Fruit fly (Drosophila melanogaster): ENCODE data around the gene Acp26Aa.

The Acp26Aa gene

DNA sequence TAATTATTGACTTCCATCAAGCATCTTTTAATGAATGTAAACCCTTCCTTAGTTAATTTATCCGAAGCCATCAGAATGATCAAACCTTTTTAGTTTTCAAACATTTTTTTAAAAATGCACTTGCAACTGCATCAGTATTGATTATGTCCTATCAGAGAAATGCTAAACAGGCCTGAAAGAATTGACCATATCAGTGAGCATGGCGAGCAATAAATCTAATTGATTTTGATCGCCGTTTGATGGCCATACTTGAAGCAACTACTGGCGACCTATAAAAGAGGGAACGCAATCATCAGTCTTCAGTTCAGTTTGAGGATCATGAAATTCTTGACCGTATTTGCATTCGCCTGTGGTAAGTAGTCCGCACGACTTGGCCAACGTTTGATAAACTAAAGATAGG, 8.0 kb downstream of the Acp26Aa start, which contains the start of gene CG9029:
Gene CG9029, plus strand, starts transcription at position 301 of the 400 bp plus-strand sequence.
- TF ChIP-seq CG17801 (GFP tag; optimal IDR thresholded peaks at IDR 0.05; ENCODE audit: partially characterized antibody): no peak

DNA sequence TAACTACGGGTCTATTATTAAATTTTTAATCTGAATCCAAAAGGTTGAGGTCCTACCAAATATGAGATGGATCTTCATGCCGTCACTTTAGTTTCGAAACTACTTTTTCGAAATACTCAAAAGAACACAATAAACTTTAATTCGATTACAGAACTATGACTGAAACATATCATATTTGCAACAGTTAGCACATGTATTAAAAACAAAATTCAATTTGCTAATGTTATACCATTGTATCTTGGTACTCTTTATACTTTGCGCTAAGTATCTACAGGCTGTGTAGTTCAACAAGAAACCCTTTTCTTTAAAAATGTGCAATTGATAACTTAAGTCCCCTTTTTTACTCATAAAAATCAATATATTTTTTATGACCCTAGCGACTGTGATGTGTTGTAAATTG, 9.0 kb downstream of the Acp26Aa start, which contains the start of the genes Sfp26Ac and CG43185:
Gene Sfp26Ac, minus strand, starts transcription at position 101 of the 400 bp plus-strand sequence.
Gene CG43185, plus strand, starts transcription at position 215 of the 400 bp plus-strand sequence.
- TF ChIP-seq CG17801 (GFP tag; optimal IDR thresholded peaks at IDR 0.05; ENCODE audit: partially characterized antibody): no peak

DNA sequence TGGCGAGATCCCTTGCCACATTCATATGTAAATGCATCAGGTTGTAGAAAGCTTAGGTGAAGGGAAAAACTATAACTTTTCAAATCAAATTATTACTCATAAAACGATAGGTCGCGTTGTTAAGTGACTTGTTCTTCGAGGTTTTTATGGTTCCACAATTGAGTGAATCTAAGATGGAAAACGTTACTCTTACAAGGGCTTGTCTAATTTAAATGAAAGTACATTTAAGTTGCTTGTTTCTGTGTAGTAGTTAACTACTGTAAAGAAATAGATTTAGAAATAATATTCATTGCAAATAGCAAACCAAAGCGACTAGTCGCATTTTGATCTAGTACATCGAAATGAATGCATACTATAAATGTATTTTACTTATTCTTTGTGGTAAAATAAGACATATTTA, 10.3 kb downstream of the Acp26Aa start, which contains the start of gene CG44574:
Gene CG44574, plus strand, starts transcription at position 301 of the 400 bp plus-strand sequence.
- no peak for TF ChIP-seq CG17801 (GFP tag; optimal IDR thresholded peaks at IDR 0.05; ENCODE audit: partially characterized antibody)

DNA sequence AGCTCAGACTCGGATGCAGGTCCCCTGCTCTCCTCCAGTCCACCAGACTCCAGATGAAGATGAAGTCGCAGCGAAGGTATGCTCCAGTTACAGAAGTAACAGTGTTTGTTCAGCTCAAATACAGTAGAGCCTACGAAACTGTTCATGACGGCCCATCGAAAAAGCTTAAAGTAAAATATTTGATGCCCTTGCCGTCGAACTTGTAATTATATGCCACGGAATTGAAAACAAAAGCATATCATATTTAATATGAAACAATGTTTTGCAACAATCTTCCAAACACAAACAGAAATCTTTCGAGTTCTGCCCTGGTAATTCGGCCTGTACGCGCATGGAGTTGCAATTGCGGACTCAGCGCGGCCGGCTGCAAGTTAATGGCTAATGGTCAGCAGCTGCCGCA, 12.5 kb downstream of the Acp26Aa start:
- TF ChIP-seq CG17801 (GFP tag; optimal IDR thresholded peaks at IDR 0.05; ENCODE audit: partially characterized antibody): no peak

DNA sequence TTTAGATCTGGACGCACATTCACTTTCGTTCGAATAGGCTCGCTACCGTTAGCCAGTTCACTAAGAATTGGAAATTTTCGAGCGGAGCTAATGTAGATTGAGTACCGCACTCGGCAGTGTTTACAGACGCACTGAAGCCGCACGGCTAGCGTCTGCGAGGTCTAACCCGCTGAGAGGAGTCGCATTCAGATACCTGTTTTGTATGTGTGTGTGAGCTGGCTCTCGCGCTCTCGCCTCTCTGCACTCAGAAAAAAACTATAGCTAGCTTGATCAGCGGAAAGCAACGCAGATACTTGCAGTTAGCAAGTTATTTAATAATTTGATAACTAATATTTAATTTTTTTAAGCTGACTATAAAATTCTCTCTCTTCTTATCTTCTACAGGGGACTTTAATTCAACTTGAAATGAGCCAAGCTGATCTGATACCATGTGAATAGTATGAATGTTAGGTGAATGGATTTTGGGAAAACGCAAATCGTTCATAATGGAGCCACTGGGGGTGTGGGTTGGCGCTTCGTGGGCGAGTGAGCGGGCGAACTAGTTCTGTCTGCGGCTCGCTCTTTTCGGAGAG, 14.2 kb downstream of the Acp26Aa start, which contains the start of gene rau:
Gene rau, minus strand, starts transcription at position 136 of the 572 bp plus-strand sequence.
- peak; percentile 55 for TF ChIP-seq CG17801 (GFP tag; optimal IDR thresholded peaks at IDR 0.05; ENCODE audit: partially characterized antibody)

DNA sequence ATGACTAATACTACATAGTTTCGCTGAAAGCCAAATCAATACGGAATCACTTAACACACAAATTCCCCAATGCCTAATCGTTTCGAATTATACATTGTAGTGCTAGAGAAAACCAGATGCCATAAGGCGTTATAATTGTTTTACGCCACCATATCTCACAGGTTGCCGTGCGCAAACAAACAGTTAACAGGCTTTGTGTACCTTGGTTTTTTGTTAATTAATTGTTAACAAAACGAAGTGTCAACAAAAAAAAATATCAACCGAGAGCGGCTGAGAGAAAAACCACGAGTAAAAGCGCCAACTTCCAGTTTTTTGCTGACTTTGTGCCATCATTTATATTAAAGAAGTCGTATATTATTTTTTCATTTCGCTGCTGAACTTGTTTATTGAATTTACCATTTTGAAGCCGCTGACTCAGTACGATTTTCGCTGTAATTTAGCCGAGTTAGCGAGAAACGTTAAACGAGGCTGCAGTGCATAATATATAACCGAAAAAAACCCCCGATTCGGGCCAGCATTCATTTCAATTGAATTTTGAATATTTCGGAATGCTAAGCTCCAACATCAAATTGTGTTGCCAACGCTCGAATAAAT, 17.1 kb downstream of the Acp26Aa start:
- peak; percentile 31 for TF ChIP-seq CG17801 (GFP tag; optimal IDR thresholded peaks at IDR 0.05; ENCODE audit: partially characterized antibody)

DNA sequence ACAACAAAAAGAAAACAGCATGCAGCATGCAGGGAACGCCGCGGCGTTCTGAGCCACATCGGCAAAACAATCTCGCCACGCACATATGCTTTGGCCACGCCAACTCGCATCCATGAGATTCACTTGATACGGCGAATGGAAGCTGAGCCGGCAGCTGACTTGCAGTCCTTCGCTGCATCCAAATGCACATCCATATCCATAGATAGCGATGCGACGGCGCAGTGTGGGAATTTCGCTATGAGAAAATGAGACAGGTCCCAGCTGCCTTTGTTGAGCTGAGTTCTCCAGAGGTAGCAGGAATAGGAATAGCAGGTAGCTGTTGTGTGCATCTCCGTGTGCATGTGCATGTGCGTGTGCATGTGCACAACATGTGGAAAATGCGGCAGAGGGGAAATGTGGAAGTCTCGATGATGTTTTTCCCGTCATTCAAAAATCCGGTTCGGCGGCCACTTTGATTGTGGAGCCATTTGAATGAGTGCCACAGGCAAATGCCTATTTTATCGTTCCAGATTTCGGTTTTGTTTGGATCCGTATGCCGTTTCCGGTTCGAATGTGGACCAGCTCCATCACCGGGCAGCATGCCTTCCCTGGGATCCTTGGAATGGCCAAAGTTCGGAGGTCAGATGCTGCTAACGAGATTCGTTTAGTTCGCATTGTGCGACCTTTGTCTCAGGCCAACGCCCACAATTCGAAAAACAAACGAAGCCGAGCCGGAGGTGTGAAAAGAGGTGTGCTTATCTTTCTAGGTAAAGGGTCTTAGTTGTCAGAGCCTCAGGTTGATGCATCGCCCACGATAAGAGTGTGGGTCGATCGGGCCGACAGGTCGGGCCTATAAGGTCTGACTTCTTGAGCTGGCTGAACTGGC, 22.6 kb downstream of the Acp26Aa start:
- no peak for TF ChIP-seq CG17801 (GFP tag; optimal IDR thresholded peaks at IDR 0.05; ENCODE audit: partially characterized antibody)

DNA sequence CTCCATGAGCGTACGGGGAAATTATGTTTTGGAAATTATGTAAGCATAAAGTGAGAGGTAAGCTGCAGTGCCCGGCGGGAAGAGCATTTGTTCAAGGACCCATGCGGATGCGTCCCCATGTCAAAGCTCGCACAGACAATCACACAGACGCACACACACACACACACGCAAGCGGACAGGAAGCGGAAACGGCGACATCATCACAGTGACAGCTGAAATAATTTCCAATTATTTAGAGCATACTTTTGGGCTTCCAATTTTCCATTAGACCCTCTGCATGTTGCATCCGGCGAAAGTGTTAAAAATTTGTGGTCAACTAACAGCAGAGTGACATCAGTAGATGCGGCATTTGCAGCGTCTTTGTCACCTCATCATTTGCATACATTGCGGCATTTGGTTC, 26.9 kb downstream of the Acp26Aa start:
- no peak for TF ChIP-seq CG17801 (GFP tag; optimal IDR thresholded peaks at IDR 0.05; ENCODE audit: partially characterized antibody)

DNA sequence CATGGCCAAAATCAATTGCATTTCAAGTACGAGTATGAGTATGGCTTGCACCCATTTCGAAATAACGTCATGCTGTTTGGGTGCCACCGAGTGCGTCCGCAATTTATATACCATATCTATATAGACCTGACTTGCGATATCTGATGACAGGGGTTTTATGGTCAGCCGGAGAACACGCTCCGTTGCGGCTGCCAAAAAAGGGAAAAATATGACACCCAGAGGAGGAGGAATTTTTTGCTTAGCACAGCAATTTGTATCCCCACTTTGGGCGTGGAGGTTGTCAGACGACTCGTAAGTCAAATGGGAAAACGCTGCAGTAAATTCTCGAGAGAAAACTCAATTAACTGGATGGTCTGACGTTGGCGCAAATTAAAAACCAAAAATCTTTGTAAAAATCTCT, 36.9 kb downstream of the Acp26Aa start:
- no peak for TF ChIP-seq CG17801 (GFP tag; optimal IDR thresholded peaks at IDR 0.05; ENCODE audit: partially characterized antibody)
